Fruit fly (Drosophila melanogaster) whole organism, pupa: ENCODE data around the gene RpS2.

Source experiments
- CG10348 ChIP-seq: fragments of 200-800 bp; sonication (Bioruptor generic); IDR thresholded peaks from 2 replicates; pipeline ENCODE4 v1.3.6; 2022; ENCODE audit warnings: missing biosample characterization, missing genetic modification characterization
- CG12605 ChIP-seq: fragments of 200-800 bp; sonication (Bioruptor generic); IDR thresholded peaks from 2 replicates; pipeline ENCODE4 v1.3.6; 2022; ENCODE audit warnings: missing biosample characterization, missing genetic modification characterization
- CG13204 ChIP-seq: fragments of 200-800 bp; sonication (Bioruptor generic); optimal IDR thresholded peaks from 2 replicates; lab custom pipeline; 2018; ENCODE audit warnings: missing biosample characterization, mild to moderate bottlenecking, missing genetic modification characterization, moderate library complexity
- CG14655 ChIP-seq: fragments of 200-800 bp; sonication (Bioruptor generic); optimal IDR thresholded peaks from 3 replicates; lab custom pipeline; 2017; ENCODE audit warnings: mild to moderate bottlenecking, missing biosample characterization, missing genetic modification reagents, missing genetic modification characterization
- CG15710 ChIP-seq: fragments of 200-800 bp; sonication (Bioruptor generic); optimal IDR thresholded peaks from 2 replicates; lab custom pipeline; 2018; ENCODE audit warnings: missing biosample characterization, mild to moderate bottlenecking, missing genetic modification characterization, moderate library complexity
- CG17806 ChIP-seq: fragments of 200-800 bp; sonication (Bioruptor generic); optimal IDR thresholded peaks from 2 replicates; lab custom pipeline; 2018; ENCODE audit warnings: missing biosample characterization, mild to moderate bottlenecking, missing genetic modification characterization, moderate library complexity
- CG32121 ChIP-seq: fragments of 200-800 bp; sonication (Bioruptor generic); IDR thresholded peaks from 2 replicates; pipeline ENCODE4 v1.3.6; 2022; ENCODE audit warnings: missing biosample characterization, missing genetic modification characterization
- CG34367 ChIP-seq: fragments of 200-800 bp; sonication (Bioruptor generic); optimal IDR thresholded peaks from 2 replicates; lab custom pipeline; 2018; ENCODE audit warnings: missing biosample characterization, mild to moderate bottlenecking, missing genetic modification characterization
- CG4496 ChIP-seq: fragments of 200-800 bp; sonication (Bioruptor generic); IDR thresholded peaks from 3 replicates; pipeline ENCODE4 v1.3.6; 2022; ENCODE audit warnings: missing biosample characterization, missing genetic modification characterization
- CG8159 ChIP-seq: fragments of 200-800 bp; sonication (Bioruptor generic); optimal IDR thresholded peaks from 3 replicates; lab custom pipeline; 2018; ENCODE audit warnings: missing biosample characterization, mild to moderate bottlenecking, missing genetic modification characterization, moderate library complexity
- CG8301 ChIP-seq: fragments of 200-800 bp; sonication (Bioruptor generic); optimal IDR thresholded peaks from 2 replicates; lab custom pipeline; 2018; ENCODE audit warnings: missing biosample characterization, mild to moderate bottlenecking, missing genetic modification characterization
- CG9948 ChIP-seq: fragments of 200-800 bp; sonication (Bioruptor generic); optimal IDR thresholded peaks from 2 replicates; lab custom pipeline; 2018; ENCODE audit warnings: missing biosample characterization, mild to moderate bottlenecking, missing genetic modification characterization, moderate library complexity
- D1 ChIP-seq: fragments of 200-800 bp; sonication (Bioruptor generic); optimal IDR thresholded peaks from 2 replicates; lab custom pipeline; 2018; ENCODE audit warnings: missing biosample characterization, mild to moderate bottlenecking, missing genetic modification characterization, moderate library complexity
- EcR ChIP-seq: fragments of 200-800 bp; sonication (Bioruptor generic); optimal IDR thresholded peaks from 3 replicates; lab custom pipeline; 2019; ENCODE audit warnings: missing biosample characterization, missing genetic modification characterization, mild to moderate bottlenecking, moderate library complexity, missing genetic modification reagents
- Ets98B ChIP-seq: fragments of 200-800 bp; sonication (Bioruptor generic); IDR thresholded peaks from 2 replicates; pipeline ENCODE4 v1.3.6; 2022; ENCODE audit warnings: missing biosample characterization, missing genetic modification characterization
- Pif1A ChIP-seq: fragments of 200-800 bp; sonication (Bioruptor generic); optimal IDR thresholded peaks from 3 replicates; lab custom pipeline; 2016; ENCODE audit warnings: missing biosample characterization, missing genetic modification characterization
- Pif1B ChIP-seq: fragments of 200-800 bp; sonication (Bioruptor generic); optimal IDR thresholded peaks from 3 replicates; lab custom pipeline; 2016; ENCODE audit warnings: missing biosample characterization, missing genetic modification characterization
- Snoo ChIP-seq: fragments of 200-800 bp; sonication (Bioruptor generic); optimal IDR thresholded peaks from 3 replicates; lab custom pipeline; 2017; ENCODE audit warnings: missing biosample characterization, mild to moderate bottlenecking, missing genetic modification characterization, inconsistent platforms
- fd96Ca ChIP-seq: fragments of 200-800 bp; sonication (Bioruptor generic); IDR thresholded peaks from 3 replicates; pipeline ENCODE4 v1.3.6; 2022; ENCODE audit warnings: missing biosample characterization, missing genetic modification characterization
- gl ChIP-seq: fragments of 200-800 bp; sonication (Bioruptor generic); optimal IDR thresholded peaks from 2 replicates; lab custom pipeline; 2018; ENCODE audit warnings: missing biosample characterization, mild to moderate bottlenecking, missing genetic modification characterization
- rn ChIP-seq: fragments of 200-800 bp; sonication (Bioruptor generic); IDR thresholded peaks from 2 replicates; pipeline ENCODE4 v1.3.6; 2022; ENCODE audit warnings: missing biosample characterization, missing genetic modification characterization

RpS2 gene

dm6 chr2L:9933063-9933462 is 35.7 kb upstream of the RpS2 start, which contains the start of gene Cpr30F:
Gene Cpr30F, minus strand, starts transcription at chr2L:9933163.
- TF ChIP-seq gl (tag; lab: Kevin White, UChicago) = no peak
- no peak for TF ChIP-seq Ets98B (GFP tag; lab: Robert Waterston, UW)
- TF ChIP-seq CG4496 = no peak

DNA sequence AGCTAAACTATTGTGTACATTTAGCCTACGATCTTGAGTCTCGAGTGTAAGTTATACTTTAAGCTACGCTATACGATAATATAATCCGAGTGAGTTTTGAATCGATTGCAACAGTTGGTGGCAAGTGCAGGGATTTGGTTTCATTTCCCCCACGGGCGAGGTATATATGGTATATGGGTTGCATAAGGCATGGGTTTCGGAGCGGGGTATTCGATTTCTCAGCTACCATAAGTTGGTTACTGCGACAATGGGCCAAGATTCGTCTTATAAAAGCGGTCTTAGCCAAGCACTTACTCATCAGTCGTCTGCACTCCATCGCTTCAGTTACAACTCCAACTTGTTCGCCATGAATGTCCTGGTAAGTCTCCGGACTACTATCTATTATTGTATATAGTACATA is 32.9 kb upstream of the RpS2 start, which contains the start of gene CG42367:
TSS of gene CG42367 (plus strand) at position 301 of the 400 bp plus-strand sequence.
- TF ChIP-seq Ets98B (GFP tag; lab: Robert Waterston, UW) (no peak), D1 (tag; lab: Kevin White, UChicago) (no peak), CG9948 (tag; lab: Kevin White, UChicago) (no peak), CG14655 (GFP tag; lab: Kevin White, UChicago) (no peak), CG15710 (tag; lab: Kevin White, UChicago) (no peak), gl (tag; lab: Kevin White, UChicago) (no peak), Snoo (tag; lab: Kevin White, UChicago) (no peak), EcR (GFP tag; lab: Kevin White, UChicago) (no peak), CG8159 (no peak)

DNA sequence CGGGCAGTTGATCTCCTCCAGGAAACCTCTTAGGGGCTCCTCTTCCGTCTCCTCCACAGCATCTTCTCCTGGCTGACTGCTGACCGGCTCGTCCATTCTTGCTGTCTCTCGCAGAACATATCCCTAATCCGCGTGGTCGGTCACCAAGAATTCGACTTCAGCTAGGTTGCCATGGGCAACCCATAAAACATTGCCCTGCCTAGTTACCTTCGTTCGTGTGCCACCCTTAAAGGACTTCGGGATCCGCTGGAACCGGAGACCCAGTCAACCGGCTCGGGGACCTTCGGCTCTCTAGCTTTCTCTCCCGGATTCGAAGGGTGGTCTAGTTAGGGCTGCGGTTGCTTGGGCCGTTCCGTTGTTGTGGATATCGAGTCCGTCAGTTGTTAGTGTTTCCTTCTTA is 27.4 kb upstream of the RpS2 start, which contains the start of the genes TbCMF46 and CG42366:
TSS of gene TbCMF46 (minus strand) at position 101 of the 400 bp plus-strand sequence.
TSS of gene CG42366 (plus strand) at position 397 of the 400 bp plus-strand sequence.
- TF ChIP-seq EcR (GFP tag; lab: Kevin White, UChicago) = no peak

DNA sequence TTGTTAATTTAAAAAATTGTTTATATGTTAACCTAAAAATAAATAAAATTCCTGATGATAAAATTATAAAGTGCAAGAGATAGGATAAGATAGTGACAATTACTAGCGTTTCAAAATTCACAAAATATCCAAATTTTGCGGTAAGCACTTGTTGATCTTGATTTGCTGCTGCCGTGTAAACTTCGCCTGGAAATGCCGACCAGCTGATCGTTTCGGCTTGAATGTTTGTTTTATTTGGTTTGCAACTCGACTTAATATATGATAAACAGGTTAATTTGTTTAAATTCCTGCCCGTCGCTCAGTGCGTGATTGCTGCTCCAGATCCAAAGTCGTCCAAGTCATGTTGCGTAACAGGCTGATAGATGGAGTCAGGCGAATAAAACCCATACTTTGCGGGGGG is 24.0 kb upstream of the RpS2 start, which contains the start of gene CG4592:
TSS of gene CG4592 (plus strand) at position 233 of the 400 bp plus-strand sequence.
- peak; percentile 2 for TF ChIP-seq D1 (tag; lab: Kevin White, UChicago)
- no peak for TF ChIP-seq CG15710 (tag; lab: Kevin White, UChicago)
- no peak for TF ChIP-seq CG10348
- no peak for TF ChIP-seq CG13204 (GFP tag; lab: Kevin White, UChicago)
- TF ChIP-seq CG8301 (tag; lab: Kevin White, UChicago) = no peak
- TF ChIP-seq Pif1B (GFP tag; lab: Kevin White, UChicago) = peak; percentile 77
- peak; percentile 87 for TF ChIP-seq CG4496
- peak; percentile 36 for TF ChIP-seq gl (tag; lab: Kevin White, UChicago)
- peak; percentile 66 for TF ChIP-seq CG12605 (GFP tag; lab: Robert Waterston, UW)
- peak; percentile 82 for TF ChIP-seq CG32121 (GFP tag; lab: Robert Waterston, UW)
- TF ChIP-seq Snoo (tag; lab: Kevin White, UChicago) = no peak
- TF ChIP-seq fd96Ca (GFP tag; lab: Robert Waterston, UW) = peak; percentile 82; the same call in 2 of the 3 replicates
- TF ChIP-seq Ets98B (GFP tag; lab: Robert Waterston, UW) = peak; percentile 84
- peak; percentile 68 for TF ChIP-seq CG34367 (tag; lab: Kevin White, UChicago)
- TF ChIP-seq CG17806 (tag; lab: Kevin White, UChicago) = no peak
- TF ChIP-seq CG8159 = peak; percentile 65
- no peak for TF ChIP-seq rn (GFP tag; lab: Robert Waterston, UW)
- peak; percentile 81 for TF ChIP-seq Pif1A (GFP tag; lab: Kevin White, UChicago)
- no peak for TF ChIP-seq EcR (GFP tag; lab: Kevin White, UChicago)
- peak; percentile 54 for TF ChIP-seq CG9948 (tag; lab: Kevin White, UChicago)
- TF ChIP-seq, all 21 proteins: peak for 12

DNA sequence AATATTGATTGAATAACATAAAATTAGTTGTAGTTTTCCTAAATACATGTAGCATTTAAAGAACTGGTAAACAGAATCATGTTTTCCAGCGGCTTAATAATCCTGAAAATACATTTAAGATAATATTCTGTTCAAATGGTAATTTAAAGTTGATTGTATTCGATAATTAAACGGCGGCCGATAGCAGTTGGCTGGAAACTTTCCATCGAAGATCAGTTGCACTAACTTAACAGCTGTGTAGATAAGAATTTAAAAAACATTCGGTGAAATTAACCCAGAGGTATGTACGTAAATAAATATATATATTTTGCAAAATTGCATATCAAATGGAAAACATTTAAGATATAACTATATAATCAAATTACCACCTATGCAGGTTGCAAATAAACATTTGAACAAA is 22.6 kb upstream of the RpS2 start, which contains the start of gene CG4594:
TSS of gene CG4594 (plus strand) at position 212 of the 400 bp plus-strand sequence.
- no peak for TF ChIP-seq CG13204 (GFP tag; lab: Kevin White, UChicago)
- TF ChIP-seq CG4496 = no peak
- TF ChIP-seq rn (GFP tag; lab: Robert Waterston, UW) = no peak
- TF ChIP-seq CG8159 = no peak
- no peak for TF ChIP-seq fd96Ca (GFP tag; lab: Robert Waterston, UW)
- TF ChIP-seq Ets98B (GFP tag; lab: Robert Waterston, UW) = no peak
- no peak for TF ChIP-seq CG32121 (GFP tag; lab: Robert Waterston, UW)
- TF ChIP-seq CG9948 (tag; lab: Kevin White, UChicago) = no peak
- no peak for TF ChIP-seq EcR (GFP tag; lab: Kevin White, UChicago)
- no peak for TF ChIP-seq CG15710 (tag; lab: Kevin White, UChicago)
- no peak for TF ChIP-seq D1 (tag; lab: Kevin White, UChicago)
- no peak for TF ChIP-seq CG17806 (tag; lab: Kevin White, UChicago)
- TF ChIP-seq Snoo (tag; lab: Kevin White, UChicago) = no peak
- no peak for TF ChIP-seq gl (tag; lab: Kevin White, UChicago)
- no peak for TF ChIP-seq CG10348
- TF ChIP-seq Pif1B (GFP tag; lab: Kevin White, UChicago) = no peak
- TF ChIP-seq, all 21 proteins: peak for 0

- no peak for TF ChIP-seq Pif1B (GFP tag; lab: Kevin White, UChicago)
- TF ChIP-seq CG13204 (GFP tag; lab: Kevin White, UChicago) = no peak
- no peak for TF ChIP-seq CG9948 (tag; lab: Kevin White, UChicago)
- TF ChIP-seq CG10348 = no peak
- no peak for TF ChIP-seq CG8159
- no peak for TF ChIP-seq gl (tag; lab: Kevin White, UChicago)
- TF ChIP-seq Snoo (tag; lab: Kevin White, UChicago) = no peak
- no peak for TF ChIP-seq Ets98B (GFP tag; lab: Robert Waterston, UW)
- TF ChIP-seq CG14655 (GFP tag; lab: Kevin White, UChicago) = no peak
- no peak for TF ChIP-seq CG15710 (tag; lab: Kevin White, UChicago)
- TF ChIP-seq D1 (tag; lab: Kevin White, UChicago) = no peak
Measured at dm6 chr2L:9919218-9919617, 21.9 kb upstream of the RpS2 start.
